Fruit fly (Drosophila melanogaster): ENCODE data around the gene CkIalpha.

Gene CkIalpha

DNA sequence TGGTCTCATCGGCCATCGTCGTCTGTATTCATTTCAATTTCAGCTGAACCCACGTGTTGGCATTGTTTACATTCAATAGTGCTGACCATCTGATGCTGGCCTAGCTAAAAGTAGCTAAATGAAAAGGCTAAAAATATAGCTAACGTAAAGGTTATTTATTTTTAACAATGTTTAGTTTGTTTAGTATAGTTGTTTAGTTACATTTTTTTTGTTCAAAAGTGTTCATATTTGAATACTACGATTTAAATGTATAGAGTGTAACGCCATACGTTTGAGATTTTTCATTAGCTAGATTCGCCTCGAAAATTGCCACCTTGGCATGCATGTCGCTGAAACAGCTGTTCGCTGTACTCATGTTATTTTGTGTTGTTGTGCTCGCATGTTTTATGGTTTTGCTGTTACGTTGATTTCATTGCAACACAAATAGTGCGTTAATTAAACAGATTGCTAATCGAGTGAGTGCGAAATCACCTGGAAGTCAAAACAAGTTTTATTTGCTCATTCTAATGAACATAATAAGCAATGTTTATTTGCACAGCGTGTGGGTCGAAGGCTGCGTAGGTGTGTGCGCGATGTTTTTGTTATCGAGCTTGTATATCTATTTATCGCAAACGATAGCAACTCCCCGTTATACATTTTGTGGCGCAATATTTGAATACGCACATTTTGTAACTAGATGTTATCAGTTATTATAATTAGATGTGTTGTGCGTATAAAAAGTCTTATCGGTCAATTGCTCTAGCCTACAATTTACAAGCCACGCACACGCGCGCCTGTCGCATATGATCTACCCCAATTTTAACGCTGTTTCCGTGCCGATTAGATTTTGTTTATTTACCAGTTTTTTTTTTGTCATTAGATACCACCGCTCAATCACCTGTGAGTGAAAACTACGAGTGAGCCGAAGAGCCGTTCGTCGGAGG lies 41.6 kb upstream of the CkIalpha start, which contains the start of the genes CG1463 and Fpgs1 (continued):
- no peak for TF ChIP-seq tap (tag; optimal IDR thresholded peaks at IDR 0.05)
- peak; percentile 16; the same call in 1 of the 2 replicates for TF ChIP-seq hbn (GFP tag; IDR thresholded peaks at IDR 0.05; ENCODE audit: partially characterized antibody)
- no peak for TF ChIP-seq CG6175 (GFP tag; IDR thresholded peaks at IDR 0.05)
- 0 out of 2 replicates have a peak, but pooled peaks have one; percentile 36 for TF ChIP-seq sna (GFP tag; IDR thresholded peaks at IDR 0.05; ENCODE audit: partially characterized antibody)
- TF ChIP-seq CG10979 (tag; optimal IDR thresholded peaks at IDR 0.05): peak; percentile 13
- TF ChIP-seq CG13424 (tag; optimal IDR thresholded peaks at IDR 0.05): peak; percentile 54
- TF ChIP-seq bcd (GFP tag; optimal IDR thresholded peaks at IDR 0.05): no peak
- TF ChIP-seq CG1647 (GFP tag; optimal IDR thresholded peaks at IDR 0.05): no peak
- no peak for TF ChIP-seq CG10147 (GFP tag; optimal IDR thresholded peaks at IDR 0.05)
- TF ChIP-seq CG16779 (GFP tag; IDR thresholded peaks at IDR 0.05): no peak
- peak; percentile 32 for TF ChIP-seq ewg (GFP tag; optimal IDR thresholded peaks at IDR 0.05)
- no peak for TF ChIP-seq Hr78 (GFP tag; optimal IDR thresholded peaks at IDR 0.05)
- TF ChIP-seq Jarid2 (GFP tag; optimal IDR thresholded peaks at IDR 0.05): no peak
- TF ChIP-seq CG10431 (GFP tag; optimal IDR thresholded peaks at IDR 0.05): no peak
- TF ChIP-seq CG9817 (tag; optimal IDR thresholded peaks at IDR 0.05): peak; percentile 29
- no peak for TF ChIP-seq Hr39 (optimal IDR thresholded peaks at IDR 0.05)
- TF ChIP-seq ase (GFP tag; IDR thresholded peaks at IDR 0.05): no peak
- TF ChIP-seq gsb-n (tag; optimal IDR thresholded peaks at IDR 0.05): no peak
- TF ChIP-seq CoRest (tag; optimal IDR thresholded peaks at IDR 0.05): no peak
- TF ChIP-seq CG12299 (tag; optimal IDR thresholded peaks at IDR 0.05): no peak
- TF ChIP-seq CG13624 (GFP tag; optimal IDR thresholded peaks at IDR 0.05): peak; percentile 17
- 0 out of 3 replicates have a peak, but pooled peaks have one; percentile 23 for TF ChIP-seq CG11093 (GFP tag; IDR thresholded peaks at IDR 0.05)
- TF ChIP-seq kay (GFP tag; optimal IDR thresholded peaks at IDR 0.05): no peak
- TF ChIP-seq emc (GFP tag; optimal IDR thresholded peaks at IDR 0.05): no peak
- no peak for TF ChIP-seq CG6272 (GFP tag; IDR thresholded peaks at IDR 0.05)
- TF ChIP-seq CG7556 (GFP tag; optimal IDR thresholded peaks at IDR 0.05): no peak
- no peak for TF ChIP-seq vnd (GFP tag; IDR thresholded peaks at IDR 0.05; ENCODE audit: partially characterized antibody)
- peak; percentile 55 for TF ChIP-seq lilli (GFP tag; optimal IDR thresholded peaks at IDR 0.05)
- peak; percentile 41 for TF ChIP-seq mirr (GFP tag; optimal IDR thresholded peaks at IDR 0.05)
- no peak for TF ChIP-seq CG33213 (GFP tag; optimal IDR thresholded peaks at IDR 0.05)
- no peak for TF ChIP-seq croc (GFP tag; conservative IDR thresholded peaks at IDR 0.05)
- peak; percentile 39 for TF ChIP-seq YL-1 (GFP tag; optimal IDR thresholded peaks at IDR 0.05)
- TF ChIP-seq gcm2 (GFP tag; optimal IDR thresholded peaks at IDR 0.05): no peak
- no peak for TF ChIP-seq Mes4 (GFP tag; optimal IDR thresholded peaks at IDR 0.05)
- TF ChIP-seq NFAT (GFP tag; IDR thresholded peaks at IDR 0.05): no peak
- no peak for TF ChIP-seq CG4328 (GFP tag; optimal IDR thresholded peaks at IDR 0.05)
- no peak for TF ChIP-seq CG11398 (GFP tag; optimal IDR thresholded peaks at IDR 0.05)
- TF ChIP-seq schlank (tag; optimal IDR thresholded peaks at IDR 0.05): no peak
- TF ChIP-seq mld (GFP tag; IDR thresholded peaks at IDR 0.05; ENCODE audit: partially characterized antibody): 0 out of 3 replicates have a peak, but pooled peaks have one; percentile 44
- TF ChIP-seq CG14710 (tag; optimal IDR thresholded peaks at IDR 0.05): peak; percentile 48
- peak; percentile 36; the same call in 1 of the 2 replicates for TF ChIP-seq sob (GFP tag; IDR thresholded peaks at IDR 0.05)
- peak; percentile 86 for TF ChIP-seq z (GFP tag; IDR thresholded peaks at IDR 0.05)
- TF ChIP-seq Dref (GFP tag; IDR thresholded peaks at IDR 0.05): peak; percentile 67
- TF ChIP-seq Ptx1 (GFP tag; IDR thresholded peaks at IDR 0.05): no peak
- TF ChIP-seq Aef1 (GFP tag; IDR thresholded peaks at IDR 0.05): 0 out of 3 replicates have a peak, but pooled peaks have one; percentile 22
- TF ChIP-seq chn (GFP tag; optimal IDR thresholded peaks at IDR 0.05): no peak
- TF ChIP-seq yki (optimal IDR thresholded peaks at IDR 0.05): no peak
- TF ChIP-seq CG8478 (optimal IDR thresholded peaks at IDR 0.05): no peak
- TF ChIP-seq Dp (GFP tag; optimal IDR thresholded peaks at IDR 0.05): peak; percentile 71

Data from whole organism, embryonic.